Fruit fly (Drosophila melanogaster) whole organism, embryonic: Measurements from ENCODE around the gene CG12728.

Experiments used
- Ada2b ChIP-seq: fragments of 200-800 bp; sonication (Bioruptor generic); IDR thresholded peaks from 2 replicates; pipeline ENCODE4 v1.3.6; 2022; ENCODE audit warnings: missing biosample characterization, missing genetic modification characterization
- Antp ChIP-seq: fragments of 200-800 bp; sonication (Bioruptor generic); optimal IDR thresholded peaks from 3 replicates; lab custom pipeline; 2016; ENCODE audit warnings: missing biosample characterization, missing genetic modification characterization
- Asciz ChIP-seq: fragments of 200-800 bp; sonication (Bioruptor generic); optimal IDR thresholded peaks from 2 replicates; lab custom pipeline; 2017; ENCODE audit warnings: missing biosample characterization, mild to moderate bottlenecking, missing genetic modification characterization, missing genetic modification reagents
- CG10267 ChIP-seq: fragments of 200-800 bp; sonication (Bioruptor generic); optimal IDR thresholded peaks from 2 replicates; lab custom pipeline; 2018; ENCODE audit warnings: missing biosample characterization, mild to moderate bottlenecking, missing genetic modification characterization, moderate library complexity
- CG11504 ChIP-seq: fragments of 200-800 bp; sonication (Bioruptor generic); optimal IDR thresholded peaks from 3 replicates; lab custom pipeline; 2019; ENCODE audit warnings: missing biosample characterization, mild to moderate bottlenecking, missing genetic modification characterization, moderate library complexity
- CG13287 ChIP-seq: fragments of 200-800 bp; sonication (Bioruptor generic); IDR thresholded peaks from 2 replicates; pipeline ENCODE4 v1.3.6; 2022; ENCODE audit warnings: missing biosample characterization, missing genetic modification characterization; ENCODE audit not compliant: partially characterized antibody
- CG13775 ChIP-seq: fragments of 200-800 bp; sonication (Bioruptor generic); optimal IDR thresholded peaks from 3 replicates; lab custom pipeline; 2017; ENCODE audit warnings: missing biosample characterization, mild to moderate bottlenecking, missing genetic modification characterization
- CG14050 ChIP-seq: fragments of 200-800 bp; sonication (Bioruptor generic); IDR thresholded peaks from 3 replicates; pipeline ENCODE4 v1.3.6; 2022; ENCODE audit warnings: missing biosample characterization, missing genetic modification characterization
- CG17359 ChIP-seq: fragments of 200-800 bp; sonication (Bioruptor generic); optimal IDR thresholded peaks from 3 replicates; lab custom pipeline; 2018; ENCODE audit warnings: missing biosample characterization, mild to moderate bottlenecking, missing genetic modification characterization, moderate library complexity
- CG17829 ChIP-seq: fragments of 200-800 bp; optimal IDR thresholded peaks from 2 replicates; lab custom pipeline; 2019; ENCODE audit warnings: missing biosample characterization, mild to moderate bottlenecking, missing genetic modification characterization, moderate library complexity
- CG17912 ChIP-seq: fragments of 200-800 bp; sonication (Bioruptor generic); optimal IDR thresholded peaks from 2 replicates; lab custom pipeline; 2018; ENCODE audit warnings: missing biosample characterization, mild to moderate bottlenecking, missing genetic modification characterization
- CG18476 ChIP-seq: fragments of 200-800 bp; sonication (Bioruptor generic); optimal IDR thresholded peaks from 2 replicates; lab custom pipeline; 2016; ENCODE audit warnings: missing biosample characterization, mild to moderate bottlenecking, missing genetic modification characterization
- CG18599 ChIP-seq: fragments of 200-800 bp; sonication (Bioruptor generic); optimal IDR thresholded peaks from 3 replicates; lab custom pipeline; 2017; ENCODE audit warnings: missing biosample characterization, missing genetic modification characterization, mild to moderate bottlenecking, moderate library complexity, missing genetic modification reagents
- CG2678 ChIP-seq: fragments of 200-800 bp; sonication (Bioruptor generic); optimal IDR thresholded peaks from 3 replicates; lab custom pipeline; 2019; ENCODE audit warnings: missing biosample characterization, mild to moderate bottlenecking, missing genetic modification characterization, moderate library complexity
- CG31365 ChIP-seq: fragments of 200-800 bp; sonication (Bioruptor generic); optimal IDR thresholded peaks from 2 replicates; lab custom pipeline; 2018; ENCODE audit warnings: missing biosample characterization, mild to moderate bottlenecking, missing genetic modification characterization
- CG32532 ChIP-seq: fragments of 200-800 bp; sonication (Bioruptor generic); IDR thresholded peaks from 2 replicates; pipeline ENCODE4 v1.3.6; 2022; ENCODE audit warnings: missing biosample characterization, missing genetic modification characterization
- CG32767 ChIP-seq: fragments of 200-800 bp; sonication (Bioruptor generic); IDR thresholded peaks from 2 replicates; pipeline ENCODE4 v1.3.6; 2022; ENCODE audit warnings: missing biosample characterization, missing genetic modification characterization
- CG5180 ChIP-seq: fragments of 200-800 bp; sonication (Bioruptor generic); optimal IDR thresholded peaks from 3 replicates; lab custom pipeline; 2017; ENCODE audit warnings: missing biosample characterization, missing genetic modification characterization, mild to moderate bottlenecking, moderate library complexity, missing genetic modification reagents
- CG6689 ChIP-seq: fragments of 200-800 bp; sonication (Bioruptor generic); IDR thresholded peaks from 2 replicates; pipeline ENCODE4 v1.3.6; 2022; ENCODE audit warnings: missing biosample characterization, missing genetic modification characterization
- CG7271 ChIP-seq: fragments of 200-800 bp; sonication (Bioruptor generic); optimal IDR thresholded peaks from 2 replicates; lab custom pipeline; 2018; ENCODE audit warnings: missing biosample characterization, mild to moderate bottlenecking, missing genetic modification characterization, moderate library complexity
- CG9609 ChIP-seq: fragments of 200-800 bp; sonication (Bioruptor generic); optimal IDR thresholded peaks from 3 replicates; lab custom pipeline; 2016; ENCODE audit warnings: missing biosample characterization, missing genetic modification characterization
- CG9727 ChIP-seq: fragments of 200-800 bp; sonication (Bioruptor generic); optimal IDR thresholded peaks from 3 replicates; lab custom pipeline; 2017; ENCODE audit warnings: missing biosample characterization, mild to moderate bottlenecking, missing genetic modification characterization
- CG9876 ChIP-seq: fragments of 200-800 bp; sonication (Bioruptor generic); optimal IDR thresholded peaks from 2 replicates; lab custom pipeline; 2016; ENCODE audit warnings: missing biosample characterization, missing genetic modification characterization
- D19A ChIP-seq: fragments of 200-800 bp; optimal IDR thresholded peaks from 3 replicates; lab custom pipeline; 2019; ENCODE audit warnings: missing biosample characterization, mild to moderate bottlenecking, missing genetic modification characterization, moderate library complexity
- E2f2 ChIP-seq: fragments of 200-800 bp; sonication (Bioruptor generic); IDR thresholded peaks from 2 replicates; pipeline ENCODE4 v1.3.6; 2022; ENCODE audit warnings: missing biosample characterization, missing genetic modification characterization
- Hmr ChIP-seq: fragments of 200-800 bp; sonication (Bioruptor generic); optimal IDR thresholded peaks from 3 replicates; lab custom pipeline; 2017; ENCODE audit warnings: mild to moderate bottlenecking, missing biosample characterization, missing genetic modification reagents, missing genetic modification characterization
- MTF-1 ChIP-seq: fragments of 200-800 bp; sonication (Bioruptor generic); optimal IDR thresholded peaks from 2 replicates; lab custom pipeline; 2018; ENCODE audit warnings: missing biosample characterization, mild to moderate bottlenecking, missing genetic modification characterization, borderline replicate concordance
- Nf-YA ChIP-seq: fragments of 200-800 bp; sonication (Bioruptor generic); IDR thresholded peaks from 2 replicates; pipeline ENCODE4 v1.3.6; 2022; ENCODE audit warnings: missing biosample characterization, missing genetic modification characterization
- Nf-YB ChIP-seq: fragments of 200-800 bp; sonication (Bioruptor generic); optimal IDR thresholded peaks from 3 replicates; lab custom pipeline; 2019; ENCODE audit warnings: missing biosample characterization, mild to moderate bottlenecking, missing genetic modification characterization, moderate library complexity
- Ptx1 ChIP-seq: fragments of 200-800 bp; sonication (Bioruptor generic); IDR thresholded peaks from 2 replicates; pipeline ENCODE4 v1.3.6; 2022; ENCODE audit warnings: missing biosample characterization, missing genetic modification characterization
- Tbp ChIP-seq: fragments of >200 bp; optimal IDR thresholded peaks from 2 replicates; lab custom pipeline; 2018; ENCODE audit warnings: missing biosample characterization, missing genetic modification characterization
- Xrp1 ChIP-seq: fragments of 200-800 bp; sonication (Bioruptor generic); IDR thresholded peaks from 2 replicates; pipeline ENCODE4 v1.3.6; 2022; ENCODE audit warnings: missing biosample characterization, missing genetic modification characterization
- ato ChIP-seq: fragments of 200-800 bp; sonication (Bioruptor generic); IDR thresholded peaks from 2 replicates; pipeline ENCODE4 v1.3.6; 2022; ENCODE audit warnings: missing biosample characterization, missing genetic modification characterization; ENCODE audit not compliant: partially characterized antibody
- chif ChIP-seq, 2 experiments: fragments of 200-800 bp; sonication (Bioruptor generic); optimal IDR thresholded peaks; 3 replicates each; lab custom pipeline; 2016; ENCODE audit warnings: missing biosample characterization in 2 of 2, missing genetic modification characterization in 2 of 2
- chm ChIP-seq: fragments of 200-800 bp; sonication (Bioruptor generic); IDR thresholded peaks from 2 replicates; pipeline ENCODE4 v1.3.6; 2022; ENCODE audit warnings: missing biosample characterization, missing genetic modification characterization
- cwo ChIP-seq: fragments of 200-800 bp; sonication (Bioruptor generic); optimal IDR thresholded peaks from 3 replicates; lab custom pipeline; 2017; ENCODE audit warnings: missing biosample characterization, missing genetic modification characterization, mild to moderate bottlenecking, moderate library complexity, missing genetic modification reagents
- esg ChIP-seq: fragments of 200-800 bp; sonication (Bioruptor generic); conservative IDR thresholded peaks from 2 replicates; pipeline ENCODE4 v1.3.6; 2022; ENCODE audit warnings: missing biosample characterization, missing genetic modification characterization
- gem ChIP-seq: fragments of 200-800 bp; sonication (Bioruptor generic); optimal IDR thresholded peaks from 2 replicates; lab custom pipeline; 2019; ENCODE audit warnings: missing biosample characterization, mild to moderate bottlenecking, missing genetic modification characterization, moderate library complexity
- grn ChIP-seq: fragments of 200-800 bp; sonication (Bioruptor generic); optimal IDR thresholded peaks from 3 replicates; lab custom pipeline; 2017; ENCODE audit warnings: missing biosample characterization, missing genetic modification characterization
- gsb-n ChIP-seq: fragments of 200-800 bp; sonication (Bioruptor generic); optimal IDR thresholded peaks from 3 replicates; lab custom pipeline; 2018; ENCODE audit warnings: missing biosample characterization, mild to moderate bottlenecking, missing genetic modification characterization
- h ChIP-seq: fragments of >200 bp; optimal IDR thresholded peaks from 2 replicates; lab custom pipeline; 2017
- hbn ChIP-seq: fragments of 200-800 bp; sonication (Bioruptor generic); IDR thresholded peaks from 2 replicates; pipeline ENCODE4 v1.3.6; 2022; ENCODE audit warnings: missing biosample characterization, missing genetic modification characterization; ENCODE audit not compliant: partially characterized antibody
- hkb ChIP-seq, 2 experiments: fragments of 200-800 bp in 1 of 2; fragments of >200 bp in 1 of 2; sonication (Bioruptor generic) in 1 of 2; IDR thresholded peaks in 1 of 2; optimal IDR thresholded peaks in 1 of 2; 2 replicates each; pipeline versions ENCODE4 v1.3.6 to Lab custom; 2017 to 2022; ENCODE audit warnings: missing biosample characterization in 1 of 2, missing genetic modification characterization in 1 of 2
- mam ChIP-seq: fragments of 200-800 bp; sonication (Bioruptor generic); optimal IDR thresholded peaks from 3 replicates; lab custom pipeline; 2016; ENCODE audit warnings: missing biosample characterization, missing genetic modification characterization
- nerfin-2 ChIP-seq: fragments of 200-800 bp; sonication (Bioruptor generic); IDR thresholded peaks from 2 replicates; pipeline ENCODE4 v1.3.6; 2022; ENCODE audit warnings: missing biosample characterization, missing genetic modification characterization; ENCODE audit not compliant: partially characterized antibody
- row ChIP-seq: fragments of 200-800 bp; sonication (Bioruptor generic); IDR thresholded peaks from 3 replicates; pipeline ENCODE4 v1.3.6; 2022; ENCODE audit warnings: missing biosample characterization, missing genetic modification characterization
- sens ChIP-seq: fragments of 200-800 bp; sonication (Bioruptor generic); peaks from one replicate; lab custom pipeline; 2016; ENCODE audit warnings: missing biosample characterization, missing genetic modification characterization
- slou ChIP-seq: fragments of 200-800 bp; sonication (Bioruptor generic); optimal IDR thresholded peaks from 3 replicates; lab custom pipeline; 2016; ENCODE audit warnings: missing biosample characterization, missing genetic modification characterization
- sug ChIP-seq: fragments of 200-800 bp; optimal IDR thresholded peaks from 2 replicates; lab custom pipeline; 2019; ENCODE audit warnings: missing biosample characterization, mild to moderate bottlenecking, missing genetic modification characterization, moderate library complexity
- vvl ChIP-seq: fragments of 200-800 bp; sonication (Bioruptor generic); IDR thresholded peaks from 2 replicates; pipeline ENCODE4 v1.3.6; 2022; ENCODE audit warnings: missing biosample characterization, missing genetic modification characterization

CG12728 gene

dm6 chrX:5989368-5989767 is 47.0 kb downstream of the CG12728 start (continued):
- peak; percentile 38 for TF ChIP-seq CG17829 (tag; lab: Kevin White, UChicago)
- TF ChIP-seq CG9876 (GFP tag; lab: Kevin White, UChicago), result no peak
- TF ChIP-seq slou (GFP tag; lab: Kevin White, UChicago), result no peak
- TF ChIP-seq E2f2 (GFP tag; lab: Robert Waterston, UW), result peak; percentile 18; the same call in 1 of the 2 replicates
- no peak for TF ChIP-seq CG13287 (GFP tag; lab: Robert Waterston, UW)
- peak; percentile 63 for TF ChIP-seq CG2678 (tag; lab: Kevin White, UChicago)
- TF ChIP-seq chm (GFP tag; lab: Robert Waterston, UW), result 0 out of 2 replicates have a peak, but pooled peaks have one; percentile 42
- no peak for TF ChIP-seq Tbp (GFP tag; lab: Kevin White, UChicago)
- 0 out of 2 replicates have a peak, but pooled peaks have one; percentile 14 for TF ChIP-seq esg (GFP tag; lab: Robert Waterston, UW)
- peak; percentile 51; the same call in 1 of the 2 replicates for TF ChIP-seq CG32532 (GFP tag; lab: Robert Waterston, UW)
- no peak for TF ChIP-seq Antp (GFP tag; lab: Kevin White, UChicago)
- TF ChIP-seq D19A (tag; lab: Kevin White, UChicago), result peak; percentile 28
- TF ChIP-seq CG9727 (GFP tag; lab: Kevin White, UChicago), result peak; percentile 2
- no peak for TF ChIP-seq CG9609 (GFP tag; lab: Kevin White, UChicago)
- peak; percentile 33 for TF ChIP-seq Hmr (GFP tag; lab: Kevin White, UChicago)
- no peak for TF ChIP-seq ato (GFP tag; lab: Robert Waterston, UW)
- TF ChIP-seq CG6689, result peak; percentile 69
- peak; percentile 23 for TF ChIP-seq CG18599 (GFP tag; lab: Kevin White, UChicago)
- peak; percentile 2 to 11 for TF ChIP-seq chif (GFP tag; optimal IDR thresholded peaks at IDR 0.05; lab: Kevin White, UChicago)
- TF ChIP-seq hbn (GFP tag; lab: Robert Waterston, UW), result no peak
- TF ChIP-seq Ada2b (GFP tag; lab: Robert Waterston, UW), result peak; percentile 54
- peak; percentile 4 for TF ChIP-seq CG5180 (GFP tag; lab: Kevin White, UChicago)
- TF ChIP-seq Xrp1 (GFP tag; lab: Robert Waterston, UW), result peak; percentile 62
- TF ChIP-seq row, result peak; percentile 59
- TF ChIP-seq gsb-n, result peak; percentile 9
- no peak for TF ChIP-seq cwo
- peak; percentile 18 for TF ChIP-seq CG10267
- peak; percentile 61 for TF ChIP-seq CG17359 (tag; lab: Kevin White, UChicago)
- peak; percentile 59 for TF ChIP-seq vvl (GFP tag; lab: Robert Waterston, UW)
- peak; percentile 41 for TF ChIP-seq Asciz (GFP tag; lab: Kevin White, UChicago)
- no peak for TF ChIP-seq CG7271 (tag; lab: Kevin White, UChicago)
- TF ChIP-seq CG31365 (tag; lab: Kevin White, UChicago), result no peak
- no peak for TF ChIP-seq grn
- TF ChIP-seq sens, result peak; percentile 75
- TF ChIP-seq gem, result peak; percentile 64
- TF ChIP-seq Nf-YA (GFP tag; lab: Robert Waterston, UW), result peak; percentile 26; the same call in 1 of the 2 replicates
- no peak for TF ChIP-seq MTF-1 (GFP tag; lab: Kevin White, UChicago)
- peak; percentile 40; the same call in 2 of the 3 replicates for TF ChIP-seq CG14050 (GFP tag; lab: Robert Waterston, UW)
- peak; percentile 7 for TF ChIP-seq CG13775 (GFP tag; lab: Kevin White, UChicago)
- no peak for TF ChIP-seq hkb (optimal IDR thresholded peaks at IDR 0.05; lab: Kevin White, UChicago)
- peak; percentile 66 for TF ChIP-seq hkb (GFP tag; IDR thresholded peaks at IDR 0.05; lab: Robert Waterston, UW)
- no peak for TF ChIP-seq mam
- TF ChIP-seq CG32767 (GFP tag; lab: Robert Waterston, UW), result 0 out of 2 replicates have a peak, but pooled peaks have one; percentile 26
- TF ChIP-seq CG17912 (GFP tag; lab: Kevin White, UChicago), result no peak
- TF ChIP-seq sug (tag; lab: Kevin White, UChicago), result no peak
- no peak for TF ChIP-seq nerfin-2 (GFP tag; lab: Robert Waterston, UW)
- TF ChIP-seq CG11504 (tag; lab: Kevin White, UChicago), result peak; percentile 72
- no peak for TF ChIP-seq CG18476 (GFP tag; lab: Kevin White, UChicago)
- TF ChIP-seq Ptx1 (GFP tag; lab: Robert Waterston, UW), result peak; percentile 66
- TF ChIP-seq h (lab: Kevin White, UChicago), result no peak
- TF ChIP-seq Nf-YB (GFP tag; lab: Kevin White, UChicago), result no peak
